In the genomic region with DNA sequence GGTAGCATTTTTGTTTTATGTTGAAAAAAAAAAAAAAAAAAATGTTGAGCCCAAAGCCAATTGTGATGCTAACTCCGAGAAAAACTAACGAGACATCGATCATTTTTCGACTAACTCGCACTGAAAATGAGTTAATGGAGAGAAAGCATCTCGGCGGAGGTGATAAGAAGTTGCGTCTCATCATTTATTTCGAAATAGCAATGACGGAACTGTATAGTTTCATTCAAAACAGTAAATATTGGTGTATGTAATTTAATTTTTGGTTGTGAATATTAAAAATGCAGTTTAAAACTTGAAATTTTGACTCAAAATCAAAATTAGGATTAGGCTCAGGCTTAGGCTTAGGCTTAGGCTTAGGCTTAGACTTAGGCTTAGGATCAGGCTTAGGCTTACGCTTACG, we compare ENCODE assay signal across 4 worm cellular contexts.
TF ChIP-seq lines count a peak whose summit lies in the region.

Gene clc-25 (minus strand): TSS at position 101 of the 400 bp plus-strand sequence.

TF ChIP-seq in whole organism, L2 larva, 48 proteins besides CTCF, POLR2A, EP300 and RAD21:
- TF ChIP-seq gmeb-1 (tag; optimal IDR thresholded peaks at IDR 0.05; lab: Kevin White, UChicago) = no peak
- TF ChIP-seq fos-1 (tag; optimal IDR thresholded peaks at IDR 0.05; lab: Kevin White, UChicago) = peak; percentile 58

TF ChIP-seq in whole organism, L3 larva, 47 proteins besides CTCF, POLR2A, EP300 and RAD21:
- TF ChIP-seq lin-15B (tag; optimal IDR thresholded peaks at IDR 0.05; lab: Kevin White, UChicago) (no peak), nhr-25 (tag; optimal IDR thresholded peaks at IDR 0.05; lab: Kevin White, UChicago) (no peak), elt-2 (tag; optimal IDR thresholded peaks at IDR 0.05; lab: Kevin White, UChicago) (peak; percentile 33)

TF ChIP-seq in whole organism, L4 larva, 104 proteins besides CTCF, POLR2A, EP300 and RAD21:
- TF ChIP-seq madf-9 (GFP tag; conservative IDR thresholded peaks at IDR 0.05; lab: Robert Waterston, UW) = no peak
- TF ChIP-seq unc-39 (tag; optimal IDR thresholded peaks at IDR 0.05; lab: Kevin White, UChicago) = no peak
- TF ChIP-seq unc-62 (GFP tag; optimal IDR thresholded peaks at IDR 0.05 in 1 of 2; lab: Kevin White, UChicago) = peak in 1 of 2 experiments; percentile 69
- no peak for TF ChIP-seq unc-62 (tag; optimal IDR thresholded peaks at IDR 0.05; lab: Kevin White, UChicago)
- TF ChIP-seq pqm-1 (tag; optimal IDR thresholded peaks at IDR 0.05; lab: Kevin White, UChicago) = peak; percentile 14
- no peak for TF ChIP-seq daf-16 (GFP tag; optimal IDR thresholded peaks at IDR 0.05; lab: Kevin White, UChicago)
- peak; percentile 3 for TF ChIP-seq daf-16 (tag; optimal IDR thresholded peaks at IDR 0.05; lab: Kevin White, UChicago)

TF ChIP-seq in whole organism, young adult, 124 proteins besides CTCF, POLR2A, EP300 and RAD21:
- no peak for TF ChIP-seq bed-2 (GFP tag; IDR thresholded peaks at IDR 0.05; lab: Robert Waterston, UW)
- peak; percentile 19 for TF ChIP-seq nhr-80 (tag; optimal IDR thresholded peaks at IDR 0.05; lab: Kevin White, UChicago)
- no peak for TF ChIP-seq B0261.1 (tag; optimal IDR thresholded peaks at IDR 0.05; lab: Kevin White, UChicago)
- no peak for TF ChIP-seq rec-8 (tag; optimal IDR thresholded peaks at IDR 0.05; lab: Kevin White, UChicago)
- TF ChIP-seq cebp-1 (GFP tag; IDR thresholded peaks at IDR 0.05; lab: Robert Waterston, UW) = no peak; the same call in 1 of the 2 replicates
- TF ChIP-seq cebp-1 (tag; optimal IDR thresholded peaks at IDR 0.05; lab: Kevin White, UChicago) = peak; percentile 33
- TF ChIP-seq unc-62 (GFP tag; optimal IDR thresholded peaks at IDR 0.05; lab: Kevin White, UChicago) = no peak
- TF ChIP-seq egl-44 (GFP tag; IDR thresholded peaks at IDR 0.05; lab: Robert Waterston, UW) = no peak
- TF ChIP-seq F52B5.7 (tag; optimal IDR thresholded peaks at IDR 0.05; lab: Kevin White, UChicago) = no peak
- no peak for TF ChIP-seq mcd-1 (GFP tag; IDR thresholded peaks at IDR 0.05; lab: Robert Waterston, UW)
- TF ChIP-seq lin-40 (tag; optimal IDR thresholded peaks at IDR 0.05; lab: Kevin White, UChicago) = no peak
- TF ChIP-seq nfya-2 (GFP tag; IDR thresholded peaks at IDR 0.05; lab: Robert Waterston, UW) = no peak
- no peak for TF ChIP-seq hsf-1 (GFP tag; IDR thresholded peaks at IDR 0.05; lab: Robert Waterston, UW)
TF ChIP-seq in whole organism, young adult: peak in this region for 2.
